Worm (Caenorhabditis elegans) whole organism, young adult: ENCODE measurements around the gene asp-5.

Source experiments
- B0019.2 ChIP-seq: fragments of 200-800 bp; sonication (Bioruptor generic); conservative IDR thresholded peaks from 2 replicates; pipeline ENCODE4 v1.3.6; 2022; ENCODE audit warnings: missing genetic modification reagents, missing genetic modification characterization, missing compliant biosample characterization
- B0261.1 ChIP-seq: sonication (generic microtip); optimal IDR thresholded peaks from 2 replicates; lab custom pipeline; 2016; ENCODE audit warnings: mild to moderate bottlenecking, missing genetic modification characterization, moderate library complexity, missing compliant biosample characterization
- B0336.3 ChIP-seq: fragments of 200-800 bp; sonication (Bioruptor generic); IDR thresholded peaks from 2 replicates; pipeline ENCODE4 v1.3.6; 2022; ENCODE audit warnings: missing genetic modification characterization, missing compliant biosample characterization
- F33H1.4 ChIP-seq: fragments of 200-800 bp; sonication (Bioruptor generic); IDR thresholded peaks from 2 replicates; pipeline ENCODE4 v1.3.6; 2022; ENCODE audit warnings: missing genetic modification reagents, missing genetic modification characterization, missing compliant biosample characterization
- F37B4.10 ChIP-seq: fragments of 200-800 bp; sonication (Bioruptor generic); IDR thresholded peaks from 2 replicates; pipeline ENCODE4 v1.3.6; 2022; ENCODE audit warnings: missing genetic modification characterization, missing compliant biosample characterization
- F52B5.7 ChIP-seq: sonication (generic microtip); optimal IDR thresholded peaks from 2 replicates; lab custom pipeline; 2016; ENCODE audit warnings: mild to moderate bottlenecking, missing genetic modification characterization, missing compliant biosample characterization
- K12H6.12 ChIP-seq: fragments of 200-800 bp; sonication (Bioruptor generic); optimal IDR thresholded peaks from 2 replicates; lab custom pipeline; 2018; ENCODE audit warnings: mild to moderate bottlenecking, missing genetic modification characterization, missing compliant biosample characterization
- T26A5.8 ChIP-seq: sonication (generic microtip); optimal IDR thresholded peaks from 2 replicates; lab custom pipeline; 2016; ENCODE audit warnings: missing genetic modification characterization, missing compliant biosample characterization
- Y56A3A.18 ChIP-seq: fragments of 200-800 bp; sonication (Bioruptor generic); IDR thresholded peaks from 2 replicates; pipeline ENCODE4 v1.3.6; 2022; ENCODE audit warnings: missing genetic modification reagents, missing genetic modification characterization, missing compliant biosample characterization
- aptf-2 ChIP-seq: fragments of 200-800 bp; sonication (Bioruptor generic); conservative IDR thresholded peaks from 2 replicates; pipeline ENCODE4 v1.3.6; 2022; ENCODE audit warnings: missing genetic modification reagents, missing genetic modification characterization, missing compliant biosample characterization
- attf-6 ChIP-seq: fragments of 200-800 bp; sonication (Bioruptor generic); IDR thresholded peaks from 2 replicates; pipeline ENCODE4 v1.3.6; 2022; ENCODE audit warnings: missing genetic modification reagents, missing genetic modification characterization, missing compliant biosample characterization
- bed-1 ChIP-seq: fragments of 200-800 bp; sonication (Bioruptor generic); IDR thresholded peaks from 2 replicates; pipeline ENCODE4 v1.3.6; 2022; ENCODE audit warnings: missing genetic modification reagents, missing genetic modification characterization, missing compliant biosample characterization
- ceh-40 ChIP-seq: fragments of 200-800 bp; sonication (Bioruptor generic); IDR thresholded peaks from 2 replicates; pipeline ENCODE4 v1.3.6; 2022; ENCODE audit warnings: missing genetic modification characterization, missing compliant biosample characterization
- ceh-58 ChIP-seq: fragments of 200-800 bp; sonication (Bioruptor generic); IDR thresholded peaks from 2 replicates; pipeline ENCODE4 v1.3.6; 2022; ENCODE audit warnings: missing genetic modification characterization, missing compliant biosample characterization
- chd-7 ChIP-seq: sonication (generic microtip); optimal IDR thresholded peaks from 2 replicates; lab custom pipeline; 2016; ENCODE audit warnings: mild to moderate bottlenecking, missing genetic modification characterization, moderate library complexity, missing compliant biosample characterization
- dpl-1 ChIP-seq: fragments of 150-350 bp; optimal IDR thresholded peaks from 2 replicates; lab custom pipeline; 2014; ENCODE audit warnings: missing biosample characterization, missing genetic modification reagents, missing genetic modification characterization
- egrh-3 ChIP-seq: fragments of 200-800 bp; sonication (Bioruptor generic); IDR thresholded peaks from 2 replicates; pipeline ENCODE4 v1.3.6; 2022; ENCODE audit warnings: missing genetic modification reagents, missing genetic modification characterization, missing compliant biosample characterization
- ets-4 ChIP-seq: fragments of 200-800 bp; sonication (Bioruptor generic); optimal IDR thresholded peaks from 2 replicates; lab custom pipeline; 2018; ENCODE audit warnings: mild to moderate bottlenecking, missing genetic modification characterization, missing compliant biosample characterization
- him-1 ChIP-seq: sonication (generic microtip); optimal IDR thresholded peaks from 2 replicates; lab custom pipeline; 2016; ENCODE audit warnings: missing genotype, missing genetic modification reagents, missing genetic modification characterization, missing compliant biosample characterization
- hlh-12 ChIP-seq: sonication (generic microtip); optimal IDR thresholded peaks from 2 replicates; lab custom pipeline; 2016; ENCODE audit warnings: missing genetic modification characterization, missing compliant biosample characterization
- hmg-20 ChIP-seq: fragments of 200-800 bp; sonication (Bioruptor generic); IDR thresholded peaks from 2 replicates; pipeline ENCODE4 v1.3.6; 2022; ENCODE audit warnings: missing genetic modification reagents, missing genetic modification characterization, missing compliant biosample characterization
- hsf-1 ChIP-seq: fragments of 200-800 bp; sonication (Bioruptor generic); IDR thresholded peaks from 2 replicates; pipeline ENCODE4 v1.3.6; 2022; ENCODE audit warnings: missing genetic modification reagents, missing genetic modification characterization, missing compliant biosample characterization
- lag-1 ChIP-seq: fragments of 200-800 bp; sonication (Bioruptor generic); IDR thresholded peaks from 2 replicates; pipeline ENCODE4 v1.3.6; 2022; ENCODE audit warnings: missing genetic modification reagents, missing genetic modification characterization, missing compliant biosample characterization
- let-526 ChIP-seq: fragments of 200-800 bp; sonication (Bioruptor generic); IDR thresholded peaks from 2 replicates; pipeline ENCODE4 v1.3.6; 2022; ENCODE audit warnings: missing genetic modification reagents, missing genetic modification characterization, missing compliant biosample characterization
- let-607 ChIP-seq, 2 experiments: fragments of 200-800 bp in 1 of 2; sonication (Bioruptor generic) in 1 of 2; sonication (generic microtip) in 1 of 2; optimal IDR thresholded peaks; 2 replicates each; lab custom pipeline; 2016 to 2018; ENCODE audit warnings: mild to moderate bottlenecking in 2 of 2, missing compliant biosample characterization in 2 of 2, missing genetic modification characterization in 2 of 2, moderate library complexity in 2 of 2, missing genotype in 1 of 2
- lin-26 ChIP-seq: fragments of 200-800 bp; sonication (Bioruptor generic); IDR thresholded peaks from 2 replicates; pipeline ENCODE4 v1.3.6; 2022; ENCODE audit warnings: missing genetic modification reagents, missing genetic modification characterization, missing compliant biosample characterization
- lin-35 ChIP-seq, 3 experiments: fragments of 150-350 bp in 2 of 3; sonication (generic microtip) in 1 of 3; optimal IDR thresholded peaks; 2 replicates each; lab custom pipeline; 2014 to 2018; ENCODE audit warnings: missing biosample characterization in 3 of 3, missing genetic modification characterization in 3 of 3, missing genetic modification reagents in 3 of 3
- lir-1 ChIP-seq: fragments of 200-800 bp; sonication (Bioruptor generic); conservative IDR thresholded peaks from 2 replicates; pipeline ENCODE4 v1.3.6; 2022; ENCODE audit warnings: missing genetic modification reagents, missing genetic modification characterization, missing compliant biosample characterization
- madf-3 ChIP-seq: fragments of 200-800 bp; sonication (Bioruptor generic); IDR thresholded peaks from 2 replicates; pipeline ENCODE4 v1.3.6; 2022; ENCODE audit warnings: missing genetic modification reagents, missing genetic modification characterization, missing compliant biosample characterization
- madf-6 ChIP-seq: fragments of 200-800 bp; sonication (Bioruptor generic); IDR thresholded peaks from 2 replicates; pipeline ENCODE4 v1.3.6; 2022; ENCODE audit warnings: missing genetic modification reagents, missing genetic modification characterization, missing compliant biosample characterization
- nhr-179 ChIP-seq: sonication (generic microtip); optimal IDR thresholded peaks from 2 replicates; lab custom pipeline; 2016; ENCODE audit warnings: mild to moderate bottlenecking, missing genetic modification characterization, missing compliant biosample characterization
- nhr-80 ChIP-seq: sonication (generic microtip); optimal IDR thresholded peaks from 2 replicates; lab custom pipeline; 2016; ENCODE audit warnings: missing genetic modification characterization, missing compliant biosample characterization
- pbrm-1 ChIP-seq: fragments of 200-800 bp; sonication (Bioruptor generic); IDR thresholded peaks from 2 replicates; pipeline ENCODE4 v1.3.6; 2022; ENCODE audit warnings: missing genetic modification reagents, missing genetic modification characterization, missing compliant biosample characterization
- sptf-2 ChIP-seq: fragments of 200-800 bp; sonication (Bioruptor generic); optimal IDR thresholded peaks from 2 replicates; lab custom pipeline; 2018; ENCODE audit warnings: mild to moderate bottlenecking, missing genetic modification characterization, missing compliant biosample characterization
- zfh-2 ChIP-seq: fragments of 200-800 bp; sonication (Bioruptor generic); conservative IDR thresholded peaks from 2 replicates; pipeline ENCODE4 v1.3.6; 2022; ENCODE audit warnings: missing genetic modification reagents, missing genetic modification characterization, missing compliant biosample characterization
- ztf-18 ChIP-seq: sonication (generic microtip); optimal IDR thresholded peaks from 2 replicates; lab custom pipeline; 2016; ENCODE audit warnings: missing genotype, mild to moderate bottlenecking, missing genetic modification characterization, missing compliant biosample characterization
- ztf-25 ChIP-seq: fragments of 200-800 bp; sonication (Bioruptor generic); IDR thresholded peaks from 2 replicates; pipeline ENCODE4 v1.3.6; 2022; ENCODE audit warnings: missing genetic modification reagents, missing genetic modification characterization, missing compliant biosample characterization
- ztf-6 ChIP-seq: fragments of 200-800 bp; sonication (Bioruptor generic); IDR thresholded peaks from 2 replicates; pipeline ENCODE4 v1.3.6; 2022; ENCODE audit warnings: missing genetic modification reagents, missing genetic modification characterization, missing compliant biosample characterization

The asp-5 gene

ce11 chrV:8311210-8311609 lies 39.0 kb downstream of the asp-5 start, which contains the start of gene W02D7.12:
W02D7.12 (plus strand) TSS chrV:8311510.
- TF ChIP-seq egrh-3 (GFP tag; lab: Robert Waterston, UW) (no peak), ets-4 (GFP tag; lab: Kevin White, UChicago) (no peak), ztf-18 (no peak), let-607 (tag; optimal IDR thresholded peaks at IDR 0.05; lab: Kevin White, UChicago) (no peak)
- TF ChIP-seq, all 124 proteins: peak for 0

- peak; percentile 34; the same call in 1 of the 2 replicates for TF ChIP-seq pbrm-1 (GFP tag; lab: Robert Waterston, UW)
- TF ChIP-seq madf-3: peak; percentile 68; the same call in 1 of the 2 replicates
- TF ChIP-seq let-526 (GFP tag; lab: Robert Waterston, UW): peak; percentile 66; the same call in 1 of the 2 replicates
- TF ChIP-seq F33H1.4 (GFP tag; lab: Robert Waterston, UW): peak; percentile 19; the same call in 1 of the 2 replicates
- peak; percentile 58; the same call in 1 of the 2 replicates for TF ChIP-seq lin-26 (GFP tag; lab: Robert Waterston, UW)
- TF ChIP-seq ceh-58 (GFP tag; lab: Robert Waterston, UW): 0 out of 2 replicates have a peak, but pooled peaks have one; percentile 58
- 0 out of 2 replicates have a peak, but pooled peaks have one; percentile 9 for TF ChIP-seq B0019.2 (GFP tag; lab: Robert Waterston, UW)
- TF ChIP-seq bed-1 (GFP tag; lab: Robert Waterston, UW): peak; percentile 72; the same call in 1 of the 2 replicates
- 0 out of 2 replicates have a peak, but pooled peaks have one; percentile 31 for TF ChIP-seq F37B4.10 (GFP tag; lab: Robert Waterston, UW)
- 0 out of 2 replicates have a peak, but pooled peaks have one; percentile 13 for TF ChIP-seq aptf-2 (GFP tag; lab: Robert Waterston, UW)
- 0 out of 2 replicates have a peak, but pooled peaks have one; percentile 34 for TF ChIP-seq Y56A3A.18
- TF ChIP-seq ceh-40: 0 out of 2 replicates have a peak, but pooled peaks have one; percentile 22
- TF ChIP-seq ztf-25: peak; percentile 66; the same call in 1 of the 2 replicates
- 0 out of 2 replicates have a peak, but pooled peaks have one; percentile 56 for TF ChIP-seq ztf-6 (GFP tag; lab: Robert Waterston, UW)
- 0 out of 2 replicates have a peak, but pooled peaks have one; percentile 77 for TF ChIP-seq lag-1
- TF ChIP-seq attf-6 (GFP tag; lab: Robert Waterston, UW): 0 out of 2 replicates have a peak, but pooled peaks have one; percentile 9
- peak; percentile 56; the same call in 1 of the 2 replicates for TF ChIP-seq hmg-20 (GFP tag; lab: Robert Waterston, UW)
Observed at ce11 chrV:8314782-8315181, 42.6 kb downstream of the asp-5 start.

- no peak for TF ChIP-seq lir-1 (GFP tag; lab: Robert Waterston, UW)
- no peak for TF ChIP-seq dpl-1 (GFP tag; lab: Kevin White, UChicago)
- no peak for TF ChIP-seq hsf-1 (GFP tag; lab: Robert Waterston, UW)
- no peak for TF ChIP-seq K12H6.12 (tag; lab: Kevin White, UChicago)
- TF ChIP-seq T26A5.8: no peak
- TF ChIP-seq chd-7 (tag; lab: Kevin White, UChicago): no peak
- TF ChIP-seq F52B5.7 (tag; lab: Kevin White, UChicago): no peak
- no peak for TF ChIP-seq B0336.3
- no peak for TF ChIP-seq him-1 (tag; lab: Kevin White, UChicago)
- TF ChIP-seq hlh-12 (tag; lab: Kevin White, UChicago): no peak
- TF ChIP-seq madf-6 (GFP tag; lab: Robert Waterston, UW): no peak
- TF ChIP-seq Y56A3A.18: no peak
- TF ChIP-seq nhr-179 (tag; lab: Kevin White, UChicago): no peak
- no peak for TF ChIP-seq zfh-2 (GFP tag; lab: Robert Waterston, UW)
- no peak for TF ChIP-seq nhr-80 (tag; lab: Kevin White, UChicago)
- no peak for TF ChIP-seq B0261.1 (tag; lab: Kevin White, UChicago)
- TF ChIP-seq lin-35 (GFP tag; optimal IDR thresholded peaks at IDR 0.05; lab: Kevin White, UChicago): no peak
- no peak for TF ChIP-seq sptf-2
Observed at ce11 chrV:8318135-8318534, 46.0 kb downstream of the asp-5 start, which contains the start of gene clec-219. clec-219 (plus strand) TSS chrV:8318435.
